Worm (Caenorhabditis elegans) whole organism, L1 larva: ENCODE results near the gene ehn-3.

Experiments
- C16A3.4 ChIP-seq: fragments of 150-350 bp; optimal IDR thresholded peaks from 2 replicates; lab custom pipeline; 2014; ENCODE audit warnings: missing biosample characterization, missing genetic modification characterization
- C34B4.2 ChIP-seq: sonication (generic microtip); optimal IDR thresholded peaks from 2 replicates; lab custom pipeline; 2017; ENCODE audit warnings: mild to moderate bottlenecking, missing genetic modification characterization, missing compliant biosample characterization
- F16B12.6 ChIP-seq: fragments of 150-350 bp; optimal IDR thresholded peaks from 2 replicates; lab custom pipeline; 2014; ENCODE audit warnings: missing biosample characterization, missing genetic modification characterization
- Y116A8C.19 ChIP-seq: sonication (generic microtip); optimal IDR thresholded peaks from 2 replicates; lab custom pipeline; 2016; ENCODE audit warnings: missing compliant biosample characterization, missing genetic modification characterization, borderline replicate concordance
- aha-1 ChIP-seq: fragments of 150-350 bp; optimal IDR thresholded peaks from 2 replicates; lab custom pipeline; 2014; ENCODE audit warnings: missing biosample characterization, missing genetic modification characterization
- ama-1 ChIP-seq: fragments of 150-350 bp; optimal IDR thresholded peaks from 2 replicates; lab custom pipeline; 2014
- blmp-1 ChIP-seq: fragments of 150-350 bp; optimal IDR thresholded peaks from 2 replicates; lab custom pipeline; 2014; ENCODE audit warnings: missing biosample characterization, missing genetic modification characterization
- ceh-82 ChIP-seq, 3 experiments: fragments of 150-350 bp in 1 of 3; sonication (generic microtip) in 2 of 3; optimal IDR thresholded peaks; 2 replicates each; lab custom pipeline; 2014 to 2017; ENCODE audit warnings: missing biosample characterization in 3 of 3, missing genetic modification characterization in 3 of 3
- ceh-88 ChIP-seq: fragments of 200-800 bp; sonication (Bioruptor generic); IDR thresholded peaks from 2 replicates; pipeline ENCODE4 v1.3.6; 2022; ENCODE audit warnings: missing genetic modification characterization, missing compliant biosample characterization
- dsc-1 ChIP-seq: sonication (generic microtip); optimal IDR thresholded peaks from 2 replicates; lab custom pipeline; 2016; ENCODE audit warnings: mild to moderate bottlenecking, missing genetic modification characterization, missing compliant biosample characterization
- efl-1 ChIP-seq, 4 experiments: fragments of 150-350 bp; optimal IDR thresholded peaks in 3 of 4; peaks in 1 of 4; 1 replicate in 1 of 4; 2 replicates in 3 of 4; lab custom pipeline; 2014; ENCODE audit warnings: missing biosample characterization in 2 of 4, missing genetic modification characterization in 2 of 4, missing genetic modification reagents in 2 of 4
- efl-3 ChIP-seq: fragments of 200-800 bp; sonication (Bioruptor generic); optimal IDR thresholded peaks from 2 replicates; lab custom pipeline; 2018; ENCODE audit warnings: mild to moderate bottlenecking, missing genetic modification characterization, missing compliant biosample characterization
- egl-13 ChIP-seq: sonication (generic microtip); optimal IDR thresholded peaks from 2 replicates; lab custom pipeline; 2016; ENCODE audit warnings: missing genotype, missing genetic modification reagents, missing genetic modification characterization, missing compliant biosample characterization
- ets-5 ChIP-seq: fragments of 200-800 bp; sonication (Bioruptor generic); IDR thresholded peaks from 2 replicates; pipeline ENCODE4 v1.3.6; 2022; ENCODE audit warnings: missing genetic modification characterization, missing compliant biosample characterization
- fkh-8 ChIP-seq: sonication (generic microtip); optimal IDR thresholded peaks from 2 replicates; lab custom pipeline; 2016; ENCODE audit warnings: mild to moderate bottlenecking, missing genetic modification characterization, missing compliant biosample characterization
- fos-1 ChIP-seq: fragments of 150-350 bp; optimal IDR thresholded peaks from 2 replicates; lab custom pipeline; 2014; ENCODE audit warnings: missing biosample characterization, missing genetic modification characterization
- hlh-4 ChIP-seq: sonication (generic microtip); optimal IDR thresholded peaks from 2 replicates; lab custom pipeline; 2016; ENCODE audit warnings: mild to moderate bottlenecking, missing genetic modification characterization, missing compliant biosample characterization
- hpl-2 ChIP-seq: fragments of 150-350 bp; optimal IDR thresholded peaks from 2 replicates; lab custom pipeline; 2014; ENCODE audit warnings: missing biosample characterization, missing genetic modification reagents, missing genetic modification characterization
- isw-1 ChIP-seq: fragments of 200-800 bp; sonication (Bioruptor generic); IDR thresholded peaks from 2 replicates; pipeline ENCODE4 v1.3.6; 2022; ENCODE audit warnings: missing genetic modification characterization, missing compliant biosample characterization
- jun-1 ChIP-seq: fragments of 150-350 bp; optimal IDR thresholded peaks from 2 replicates; lab custom pipeline; 2014; ENCODE audit warnings: missing biosample characterization, missing genetic modification reagents, missing genetic modification characterization
- lin-13 ChIP-seq: fragments of 150-350 bp; optimal IDR thresholded peaks from 2 replicates; lab custom pipeline; 2014; ENCODE audit warnings: missing biosample characterization, missing genetic modification reagents, missing genetic modification characterization
- lin-14 ChIP-seq: fragments of 200-800 bp; sonication (Bioruptor generic); optimal IDR thresholded peaks from 2 replicates; lab custom pipeline; 2018; ENCODE audit warnings: mild to moderate bottlenecking, missing genetic modification characterization, moderate library complexity, missing compliant biosample characterization
- lin-15B ChIP-seq: fragments of 150-350 bp; sonication (generic microtip); optimal IDR thresholded peaks from 3 replicates; lab custom pipeline; 2014; ENCODE audit warnings: missing biosample characterization, missing genetic modification characterization
- lin-39 ChIP-seq: fragments of 150-350 bp; optimal IDR thresholded peaks from 2 replicates; lab custom pipeline; 2014; ENCODE audit warnings: missing biosample characterization, missing genetic modification reagents, missing genetic modification characterization
- lsy-2 ChIP-seq, 2 experiments: fragments of 150-350 bp; optimal IDR thresholded peaks; 2 replicates each; lab custom pipeline; 2014; ENCODE audit warnings: missing biosample characterization in 2 of 2, missing genetic modification characterization in 2 of 2
- mab-9 ChIP-seq: fragments of 200-800 bp; sonication (Bioruptor generic); IDR thresholded peaks from 2 replicates; pipeline ENCODE4 v1.3.6; 2022; ENCODE audit warnings: missing genetic modification reagents, missing genetic modification characterization, missing compliant biosample characterization
- mdl-1 ChIP-seq, 2 experiments: fragments of 150-350 bp; optimal IDR thresholded peaks; 2 replicates each; lab custom pipeline; 2014 to 2017; ENCODE audit warnings: missing biosample characterization in 2 of 2, missing genetic modification characterization in 2 of 2, inconsistent platforms in 1 of 2
- mep-1 ChIP-seq: fragments of 150-350 bp; optimal IDR thresholded peaks from 2 replicates; lab custom pipeline; 2014; ENCODE audit warnings: missing biosample characterization, missing genetic modification characterization
- nhr-11 ChIP-seq: fragments of 150-350 bp; optimal IDR thresholded peaks from 2 replicates; lab custom pipeline; 2014; ENCODE audit warnings: missing biosample characterization, missing genetic modification characterization
- nhr-12 ChIP-seq: sonication (generic microtip); optimal IDR thresholded peaks from 2 replicates; lab custom pipeline; 2017; ENCODE audit warnings: missing biosample characterization, missing genetic modification characterization
- nhr-20 ChIP-seq: sonication (generic microtip); optimal IDR thresholded peaks from 2 replicates; lab custom pipeline; 2016; ENCODE audit warnings: mild to moderate bottlenecking, missing genetic modification characterization, missing compliant biosample characterization
- nhr-237 ChIP-seq: fragments of 150-350 bp; optimal IDR thresholded peaks from 2 replicates; lab custom pipeline; 2014; ENCODE audit warnings: missing biosample characterization, missing genetic modification characterization
- nhr-47 ChIP-seq: sonication (generic microtip); optimal IDR thresholded peaks from 2 replicates; lab custom pipeline; 2016; ENCODE audit warnings: mild to moderate bottlenecking, missing genetic modification characterization, moderate library complexity, missing compliant biosample characterization
- nhr-71 ChIP-seq: sonication (generic microtip); optimal IDR thresholded peaks from 2 replicates; lab custom pipeline; 2016; ENCODE audit warnings: mild to moderate bottlenecking, missing genetic modification characterization, moderate library complexity, missing compliant biosample characterization
- nhr-85 ChIP-seq: sonication (generic microtip); peaks from one replicate; lab custom pipeline; 2016; ENCODE audit warnings: missing genetic modification characterization, inconsistent platforms, missing compliant biosample characterization
- pax-3 ChIP-seq: fragments of 200-800 bp; sonication (Bioruptor generic); optimal IDR thresholded peaks from 2 replicates; lab custom pipeline; 2018; ENCODE audit warnings: mild to moderate bottlenecking, missing genetic modification characterization, moderate library complexity, missing compliant biosample characterization
- skn-1 ChIP-seq: fragments of 150-350 bp; optimal IDR thresholded peaks from 2 replicates; lab custom pipeline; 2014; ENCODE audit warnings: missing biosample characterization, missing genetic modification characterization
- snu-23 ChIP-seq: sonication (generic microtip); optimal IDR thresholded peaks from 2 replicates; lab custom pipeline; 2016; ENCODE audit warnings: missing genetic modification characterization, missing compliant biosample characterization
- sox-4 ChIP-seq: sonication (generic microtip); optimal IDR thresholded peaks from 2 replicates; lab custom pipeline; 2016; ENCODE audit warnings: missing genetic modification characterization, missing compliant biosample characterization
- tbx-2 ChIP-seq: sonication (generic microtip); optimal IDR thresholded peaks from 2 replicates; lab custom pipeline; 2016; ENCODE audit warnings: missing genetic modification characterization, missing compliant biosample characterization
- unc-30 ChIP-seq: sonication (generic microtip); optimal IDR thresholded peaks from 2 replicates; lab custom pipeline; 2017; ENCODE audit warnings: missing biosample characterization, missing genetic modification characterization
- unc-86 ChIP-seq: sonication (generic microtip); optimal IDR thresholded peaks from 2 replicates; lab custom pipeline; 2016; ENCODE audit warnings: missing genetic modification characterization, missing compliant biosample characterization
- unc-98 ChIP-seq: fragments of 200-800 bp; sonication (Bioruptor generic); IDR thresholded peaks from 2 replicates; pipeline ENCODE4 v1.3.6; 2022; ENCODE audit warnings: missing genetic modification characterization, missing compliant biosample characterization
- zag-1 ChIP-seq: fragments of 150-350 bp; optimal IDR thresholded peaks from 2 replicates; lab custom pipeline; 2014; ENCODE audit warnings: missing biosample characterization, missing genetic modification characterization
- zip-4 ChIP-seq: fragments of 200-800 bp; sonication (Bioruptor generic); optimal IDR thresholded peaks from 2 replicates; lab custom pipeline; 2018; ENCODE audit warnings: mild to moderate bottlenecking, missing genetic modification characterization, moderate library complexity, missing compliant biosample characterization
- ztf-4 ChIP-seq: fragments of 150-350 bp; optimal IDR thresholded peaks from 2 replicates; lab custom pipeline; 2014; ENCODE audit warnings: missing biosample characterization, missing genetic modification characterization

ehn-3 gene

DNA sequence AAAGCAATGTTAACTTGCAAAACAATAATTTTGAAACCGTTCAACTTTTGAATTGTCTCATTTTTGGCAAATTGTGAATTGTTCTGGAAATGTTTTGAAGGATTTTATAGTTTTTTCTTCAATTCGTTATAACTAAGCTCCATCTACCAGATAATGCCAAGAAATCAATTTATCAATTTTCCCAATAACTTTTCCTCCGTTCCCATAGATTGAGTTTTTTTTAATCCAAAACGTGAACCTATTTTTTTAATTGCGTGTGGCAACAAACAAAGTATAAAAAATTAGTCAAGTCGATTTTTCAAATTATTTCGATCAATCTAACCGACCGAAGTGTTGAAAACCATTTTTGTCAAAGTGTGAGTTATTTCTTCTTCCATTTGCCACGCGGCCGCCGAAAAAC, 33.6 kb upstream of the ehn-3 start, which contains the start of gene Y4C6A.4:
TSS of gene Y4C6A.4 (plus strand) at position 301 of the 400 bp plus-strand sequence.
- TF ChIP-seq mdl-1 (tag; optimal IDR thresholded peaks at IDR 0.05; lab: Kevin White, UChicago): no peak
- no peak for TF ChIP-seq zip-4 (GFP tag; lab: Kevin White, UChicago)
- TF ChIP-seq lsy-2 (tag; optimal IDR thresholded peaks at IDR 0.05; lab: Kevin White, UChicago): no peak
- TF ChIP-seq unc-98 (GFP tag; lab: Robert Waterston, UW): no peak
- no peak for TF ChIP-seq isw-1 (GFP tag; lab: Robert Waterston, UW)
- TF ChIP-seq aha-1 (tag; lab: Kevin White, UChicago): no peak
- TF ChIP-seq nhr-12 (tag; lab: Kevin White, UChicago): no peak
- TF ChIP-seq mab-9: no peak
- no peak for TF ChIP-seq lin-39 (tag; lab: Kevin White, UChicago)

ce11 chrIV:5438705-5439104, 19.7 kb upstream of the ehn-3 start, which contains the start of gene mgl-3:
TSS of gene mgl-3 (plus strand) at chrIV:5439005.
- no peak for TF ChIP-seq mdl-1 (tag; optimal IDR thresholded peaks at IDR 0.05; lab: Kevin White, UChicago)
- no peak for TF ChIP-seq ets-5 (GFP tag; lab: Robert Waterston, UW)
- TF ChIP-seq nhr-20 (tag; lab: Kevin White, UChicago): no peak
- no peak for TF ChIP-seq fkh-8 (tag; lab: Kevin White, UChicago)
- TF ChIP-seq zip-4 (GFP tag; lab: Kevin White, UChicago): no peak
- TF ChIP-seq efl-3 (GFP tag; lab: Kevin White, UChicago): no peak
- no peak for TF ChIP-seq ztf-4 (tag; lab: Kevin White, UChicago)
- TF ChIP-seq nhr-47 (tag; lab: Kevin White, UChicago): no peak
- no peak for TF ChIP-seq lin-13
- TF ChIP-seq snu-23 (GFP tag; lab: Kevin White, UChicago): no peak
- no peak for TF ChIP-seq isw-1 (GFP tag; lab: Robert Waterston, UW)
- no peak for TF ChIP-seq mep-1 (tag; lab: Kevin White, UChicago)
- TF ChIP-seq unc-30 (tag; lab: Kevin White, UChicago): no peak
- TF ChIP-seq sox-4: no peak
- TF ChIP-seq hlh-4 (tag; lab: Kevin White, UChicago): no peak
- no peak for TF ChIP-seq nhr-12 (tag; lab: Kevin White, UChicago)

- TF ChIP-seq tbx-2 (tag; lab: Kevin White, UChicago) (no peak), zag-1 (tag; lab: Kevin White, UChicago) (no peak), lsy-2 (tag; optimal IDR thresholded peaks at IDR 0.05; lab: Kevin White, UChicago) (no peak), C16A3.4 (no peak), dsc-1 (tag; lab: Kevin White, UChicago) (no peak), mab-9 (no peak), nhr-85 (no peak), skn-1 (tag; lab: Kevin White, UChicago) (no peak), unc-86 (tag; lab: Kevin White, UChicago) (no peak), ama-1 (lab: Kevin White, UChicago) (no peak), nhr-237 (tag; lab: Kevin White, UChicago) (no peak), C34B4.2 (no peak), nhr-11 (tag; lab: Kevin White, UChicago) (no peak), jun-1 (tag; lab: Kevin White, UChicago) (no peak), hpl-2 (GFP tag; lab: Kevin White, UChicago) (no peak), sox-4 (no peak), efl-3 (GFP tag; lab: Kevin White, UChicago) (no peak), zip-4 (GFP tag; lab: Kevin White, UChicago) (no peak), ceh-82 (tag; optimal IDR thresholded peaks at IDR 0.05; lab: Kevin White, UChicago) (no peak), nhr-20 (tag; lab: Kevin White, UChicago) (no peak)
Observed at ce11 chrIV:5415696-5416095, 3.3 kb downstream of the ehn-3 start, which contains the start of gene spp-7. TSS of gene spp-7 (minus strand) at chrIV:5415796.

DNA sequence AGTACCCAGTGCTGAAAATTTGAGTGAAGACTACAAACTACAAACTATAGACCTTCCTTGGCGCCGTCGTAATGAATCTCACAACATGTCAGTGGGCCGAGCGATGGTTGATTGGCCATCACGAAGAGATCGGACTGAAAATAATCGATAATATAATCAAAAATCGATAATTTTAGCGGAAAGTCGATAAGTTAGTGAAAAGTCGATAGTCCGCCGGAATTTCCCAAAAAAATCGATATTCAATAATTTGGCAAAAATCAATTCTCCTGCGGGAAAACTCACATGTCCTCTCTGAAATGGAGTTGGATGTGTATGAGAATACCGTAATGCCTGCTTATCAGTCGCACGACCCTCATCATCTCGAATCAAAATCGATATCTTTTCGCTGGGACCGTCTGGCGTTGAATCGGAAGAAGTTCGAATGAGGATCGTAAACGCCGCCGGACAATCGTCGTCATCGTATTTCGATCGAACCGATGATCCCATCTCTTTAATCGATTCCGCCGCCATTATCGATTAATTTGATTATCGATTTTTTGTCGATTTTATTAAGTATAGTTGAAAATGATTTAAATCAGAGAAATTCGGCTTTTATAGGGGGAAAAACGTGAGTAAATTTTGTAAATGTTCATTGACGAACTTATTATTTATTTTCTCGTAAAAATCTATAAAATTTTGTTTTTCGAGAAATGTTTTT, 7.2 kb downstream of the ehn-3 start, which contains the start of gene ZK616.8:
TSS of gene ZK616.8 (minus strand) at position 553 of the 697 bp plus-strand sequence.
- TF ChIP-seq ceh-88 (GFP tag; lab: Robert Waterston, UW) (no peak), hlh-4 (tag; lab: Kevin White, UChicago) (no peak), fos-1 (tag; lab: Kevin White, UChicago) (no peak), lin-13 (no peak), nhr-71 (tag; lab: Kevin White, UChicago) (no peak), tbx-2 (tag; lab: Kevin White, UChicago) (no peak), lin-15B (no peak), ets-5 (GFP tag; lab: Robert Waterston, UW) (no peak), lin-14 (GFP tag; lab: Kevin White, UChicago) (no peak), blmp-1 (no peak), hpl-2 (GFP tag; lab: Kevin White, UChicago) (no peak), egl-13 (tag; lab: Kevin White, UChicago) (no peak), F16B12.6 (tag; lab: Kevin White, UChicago) (no peak), efl-1 (optimal IDR thresholded peaks at IDR 0.05; lab: Kevin White, UChicago) (no peak), efl-1 (GFP tag; optimal IDR thresholded peaks at IDR 0.05 in 1 of 2; lab: Kevin White, UChicago) (no peak), pax-3 (tag; lab: Kevin White, UChicago) (no peak), ztf-4 (tag; lab: Kevin White, UChicago) (no peak), Y116A8C.19 (tag; lab: Kevin White, UChicago) (no peak)
